Fruit fly (Drosophila melanogaster): ENCODE data around the gene CG34355.
A peak's percentile ranks its signal among the peaks of the same experiment; 100 is the strongest.

The CG34355 gene

DNA sequence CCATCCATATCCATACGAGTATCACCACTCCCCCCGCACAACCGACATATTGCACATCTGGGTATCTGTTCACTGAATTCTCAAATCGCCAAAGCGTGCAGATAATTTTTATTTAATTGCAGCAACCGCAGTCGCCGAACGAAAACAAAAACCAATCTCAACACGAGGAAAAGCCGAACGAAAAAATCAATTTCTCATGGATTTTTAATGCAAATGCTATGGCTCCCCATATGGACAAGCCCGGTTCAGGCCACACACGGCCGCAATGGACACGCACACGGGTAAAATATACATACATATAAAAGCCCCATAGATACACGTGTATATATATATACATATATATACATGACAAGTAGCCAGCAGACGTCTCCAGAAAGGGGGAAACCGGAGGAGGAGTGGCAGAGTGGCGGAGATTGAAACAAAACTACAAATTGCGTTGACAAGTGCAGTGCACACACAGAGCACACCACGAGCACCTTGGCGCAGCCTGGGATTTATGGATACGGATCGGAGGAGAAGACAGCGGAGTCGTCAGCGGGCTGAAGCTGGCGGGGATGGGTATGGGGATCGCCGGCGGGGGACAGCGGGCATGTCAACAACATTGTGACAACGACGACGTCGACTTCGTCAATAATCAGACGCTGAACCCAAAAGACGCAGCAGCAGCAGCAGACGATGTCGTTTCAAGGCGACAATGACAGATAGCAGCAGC lies 74.1 kb downstream of the CG34355 start:
- TF ChIP-seq CG1233 (GFP tag; optimal IDR thresholded peaks at IDR 0.05) (no peak), CG17568 (GFP tag; optimal IDR thresholded peaks at IDR 0.05) (no peak), jumu (GFP tag; optimal IDR thresholded peaks at IDR 0.05) (no peak), CG32767 (GFP tag; IDR thresholded peaks at IDR 0.05) (no peak), CG10209 (GFP tag; optimal IDR thresholded peaks at IDR 0.05) (no peak), E2f1 (GFP tag; IDR thresholded peaks at IDR 0.05) (no peak), Hr39 (optimal IDR thresholded peaks at IDR 0.05) (no peak), otp (GFP tag; IDR thresholded peaks at IDR 0.05) (0 out of 3 replicates have a peak, but pooled peaks have one; percentile 32), NK7.1 (GFP tag; optimal IDR thresholded peaks at IDR 0.05) (no peak), fu2 (GFP tag; optimal IDR thresholded peaks at IDR 0.05) (no peak), CG4707 (GFP tag; optimal IDR thresholded peaks at IDR 0.05) (no peak), CG12155 (GFP tag; optimal IDR thresholded peaks at IDR 0.05) (no peak), schlank (tag; optimal IDR thresholded peaks at IDR 0.05) (no peak), Bteb2 (GFP tag; optimal IDR thresholded peaks at IDR 0.05) (no peak), btn (GFP tag; optimal IDR thresholded peaks at IDR 0.05) (no peak), CG11723 (GFP tag; optimal IDR thresholded peaks at IDR 0.05) (no peak), Hmx (GFP tag; optimal IDR thresholded peaks at IDR 0.05) (no peak), CG33557 (GFP tag; optimal IDR thresholded peaks at IDR 0.05) (peak; percentile 20), CG11504 (tag; optimal IDR thresholded peaks at IDR 0.05) (no peak), lilli (GFP tag; optimal IDR thresholded peaks at IDR 0.05) (no peak), corto (GFP tag; optimal IDR thresholded peaks at IDR 0.05) (no peak), pita (GFP tag; optimal IDR thresholded peaks at IDR 0.05) (no peak), CG1647 (GFP tag; optimal IDR thresholded peaks at IDR 0.05) (no peak), Hr78 (GFP tag; optimal IDR thresholded peaks at IDR 0.05) (peak in 1 of 2 experiments; percentile 26), CG7357 (GFP tag; IDR thresholded peaks at IDR 0.05) (no peak), Ssrp (tag; optimal IDR thresholded peaks at IDR 0.05) (no peak), prd (optimal IDR thresholded peaks at IDR 0.05) (no peak), prd (GFP tag; IDR thresholded peaks at IDR 0.05) (no peak), ind (GFP tag; optimal IDR thresholded peaks at IDR 0.05) (no peak), CG14667 (GFP tag; IDR thresholded peaks at IDR 0.05) (no peak), Eip74EF (GFP tag; optimal IDR thresholded peaks at IDR 0.05) (no peak), CG6791 (GFP tag; IDR thresholded peaks at IDR 0.05; ENCODE audit: partially characterized antibody) (no peak), CG5180 (GFP tag; optimal IDR thresholded peaks at IDR 0.05) (no peak), CG7556 (GFP tag; optimal IDR thresholded peaks at IDR 0.05) (no peak), gcm2 (GFP tag; optimal IDR thresholded peaks at IDR 0.05) (no peak), CG12236 (GFP tag; optimal IDR thresholded peaks at IDR 0.05) (no peak), CG3726 (GFP tag; IDR thresholded peaks at IDR 0.05) (no peak), CG15479 (GFP tag; optimal IDR thresholded peaks at IDR 0.05) (no peak), CG18011 (GFP tag; optimal IDR thresholded peaks at IDR 0.05) (no peak), CG17361 (GFP tag; IDR thresholded peaks at IDR 0.05) (no peak), CG6813 (GFP tag; optimal IDR thresholded peaks at IDR 0.05) (no peak), CG34376 (GFP tag; optimal IDR thresholded peaks at IDR 0.05) (no peak), YL-1 (GFP tag; optimal IDR thresholded peaks at IDR 0.05) (no peak), nom (GFP tag; optimal IDR thresholded peaks at IDR 0.05) (peak; percentile 49), HLH4C (GFP tag; IDR thresholded peaks at IDR 0.05; ENCODE audit: partially characterized antibody) (no peak), CG9727 (GFP tag; optimal IDR thresholded peaks at IDR 0.05) (no peak), CG17186 (GFP tag; optimal IDR thresholded peaks at IDR 0.05) (no peak), CG16813 (GFP tag; IDR thresholded peaks at IDR 0.05; ENCODE audit: partially characterized antibody) (no peak), CG3163 (GFP tag; optimal IDR thresholded peaks at IDR 0.05) (no peak)

Data from whole organism, embryonic.